Worm (Caenorhabditis elegans): ENCODE results near the gene F19B2.7.

DNA sequence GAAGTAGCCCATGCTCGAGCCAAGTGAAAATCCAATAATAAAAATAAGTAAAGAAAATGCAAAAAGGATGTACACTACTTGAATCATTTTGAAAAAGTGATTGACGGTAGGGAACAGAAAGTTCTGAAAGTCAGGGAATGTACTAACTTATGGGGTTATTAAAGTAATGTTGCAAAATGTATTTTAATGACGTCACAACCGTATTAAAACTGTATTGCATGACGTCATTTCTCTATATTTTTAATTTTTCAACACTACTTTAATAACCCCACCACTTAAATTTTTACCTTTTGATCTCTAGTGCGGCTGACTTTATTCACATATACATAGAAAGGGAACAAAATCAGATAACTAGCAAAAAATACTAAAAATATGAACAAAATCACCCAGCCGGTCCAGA, 30.8 kb downstream of the F19B2.7 start:
- TF ChIP-seq pqm-1 (tag; optimal IDR thresholded peaks at IDR 0.05) (no peak), egl-27 (tag; optimal IDR thresholded peaks at IDR 0.05) (no peak), nhr-76 (tag; optimal IDR thresholded peaks at IDR 0.05) (no peak)
